Fruit fly (Drosophila melanogaster) whole organism, embryonic: ENCODE data around the gene GABA-B-R2.

ENCODE experiments used
- Asciz ChIP-seq: fragments of 200-800 bp; sonication (Bioruptor generic); optimal IDR thresholded peaks from 2 replicates; lab custom pipeline; 2017; ENCODE audit warnings: missing biosample characterization, mild to moderate bottlenecking, missing genetic modification characterization, missing genetic modification reagents
- BEAF-32 ChIP-seq: fragments of 200-800 bp; sonication (Bioruptor generic); optimal IDR thresholded peaks from 3 replicates; lab custom pipeline; 2017; ENCODE audit warnings: missing biosample characterization, missing genetic modification characterization, mild to moderate bottlenecking, moderate library complexity, missing genetic modification reagents
- CG10321 ChIP-seq: fragments of 200-800 bp; sonication (Bioruptor generic); IDR thresholded peaks from 2 replicates; pipeline ENCODE4 v1.3.6; 2022; ENCODE audit warnings: missing biosample characterization, missing genetic modification characterization
- CG11560 ChIP-seq: fragments of 200-800 bp; sonication (Bioruptor generic); IDR thresholded peaks from 3 replicates; pipeline ENCODE4 v1.3.6; 2022; ENCODE audit warnings: missing biosample characterization, missing genetic modification characterization
- CG11695 ChIP-seq: fragments of 200-800 bp; sonication (Bioruptor generic); IDR thresholded peaks from 3 replicates; pipeline ENCODE4 v1.3.6; 2022; ENCODE audit warnings: missing biosample characterization, missing genetic modification characterization
- CG12104 ChIP-seq: fragments of 200-800 bp; sonication (Bioruptor generic); optimal IDR thresholded peaks from 3 replicates; lab custom pipeline; 2016; ENCODE audit warnings: missing biosample characterization, missing genetic modification characterization
- CG12299 ChIP-seq: fragments of 200-800 bp; sonication (Bioruptor generic); optimal IDR thresholded peaks from 2 replicates; lab custom pipeline; 2018; ENCODE audit warnings: missing biosample characterization, mild to moderate bottlenecking, missing genetic modification characterization
- CG13424 ChIP-seq: fragments of 200-800 bp; sonication (Bioruptor generic); optimal IDR thresholded peaks from 2 replicates; lab custom pipeline; 2019; ENCODE audit warnings: missing biosample characterization, mild to moderate bottlenecking, missing genetic modification characterization, moderate library complexity
- CG13775 ChIP-seq: fragments of 200-800 bp; sonication (Bioruptor generic); optimal IDR thresholded peaks from 3 replicates; lab custom pipeline; 2017; ENCODE audit warnings: missing biosample characterization, mild to moderate bottlenecking, missing genetic modification characterization
- CG14667 ChIP-seq: fragments of 200-800 bp; sonication (Bioruptor generic); IDR thresholded peaks from 2 replicates; pipeline ENCODE4 v1.3.6; 2022; ENCODE audit warnings: missing biosample characterization, missing genetic modification characterization
- CG1647 ChIP-seq: fragments of 200-800 bp; sonication (Bioruptor generic); optimal IDR thresholded peaks from 3 replicates; lab custom pipeline; 2016; ENCODE audit warnings: missing biosample characterization, missing genetic modification characterization
- CG18262 ChIP-seq: fragments of 200-800 bp; optimal IDR thresholded peaks from 3 replicates; lab custom pipeline; 2019; ENCODE audit warnings: missing biosample characterization, mild to moderate bottlenecking, missing genetic modification characterization, moderate library complexity
- CG1832 ChIP-seq: fragments of 200-800 bp; sonication (Bioruptor generic); optimal IDR thresholded peaks from 2 replicates; lab custom pipeline; 2017; ENCODE audit warnings: missing biosample characterization, mild to moderate bottlenecking, missing genetic modification characterization, inconsistent platforms
- CG2712 ChIP-seq: fragments of 200-800 bp; optimal IDR thresholded peaks from 3 replicates; lab custom pipeline; 2019; ENCODE audit warnings: missing biosample characterization, mild to moderate bottlenecking, missing genetic modification characterization, moderate library complexity
- CG31388 ChIP-seq: fragments of 200-800 bp; sonication (Bioruptor generic); optimal IDR thresholded peaks from 2 replicates; lab custom pipeline; 2016; ENCODE audit warnings: missing biosample characterization, missing genetic modification characterization
- CG4617 ChIP-seq: fragments of 200-800 bp; sonication (Bioruptor generic); optimal IDR thresholded peaks from 3 replicates; lab custom pipeline; 2016; ENCODE audit warnings: missing biosample characterization, missing genetic modification characterization, borderline replicate concordance
- CG7928 ChIP-seq: fragments of 200-800 bp; sonication (Bioruptor generic); optimal IDR thresholded peaks from 2 replicates; lab custom pipeline; 2017; ENCODE audit warnings: missing biosample characterization, mild to moderate bottlenecking, missing genetic modification characterization
- CG7987 ChIP-seq: fragments of 200-800 bp; sonication (Bioruptor generic); optimal IDR thresholded peaks from 2 replicates; lab custom pipeline; 2018; ENCODE audit warnings: missing biosample characterization, mild to moderate bottlenecking, missing genetic modification characterization, moderate library complexity
- CG8089 ChIP-seq: fragments of 200-800 bp; sonication (Bioruptor generic); optimal IDR thresholded peaks from 3 replicates; lab custom pipeline; 2016; ENCODE audit warnings: missing biosample characterization, missing genetic modification characterization
- CkIIα-i1 ChIP-seq: fragments of 200-800 bp; sonication (Bioruptor generic); IDR thresholded peaks from 2 replicates; pipeline ENCODE4 v1.3.6; 2022; ENCODE audit warnings: missing biosample characterization, missing genetic modification characterization
- D19B ChIP-seq: fragments of 200-800 bp; sonication (Bioruptor generic); optimal IDR thresholded peaks from 2 replicates; lab custom pipeline; 2017; ENCODE audit warnings: missing biosample characterization, mild to moderate bottlenecking, missing genetic modification characterization
- Dad ChIP-seq: fragments of 200-800 bp; sonication (Bioruptor generic); optimal IDR thresholded peaks from 3 replicates; lab custom pipeline; 2016; ENCODE audit warnings: missing biosample characterization, missing genetic modification characterization
- Dip2 ChIP-seq: fragments of 200-800 bp; sonication (Bioruptor generic); IDR thresholded peaks from 2 replicates; pipeline ENCODE4 v1.3.6; 2022; ENCODE audit warnings: missing biosample characterization, missing genetic modification characterization
- Dref ChIP-seq: fragments of 200-800 bp; sonication (Bioruptor generic); IDR thresholded peaks from 2 replicates; pipeline ENCODE4 v1.3.6; 2022; ENCODE audit warnings: missing biosample characterization, missing genetic modification characterization
- E2f1 ChIP-seq: fragments of 200-800 bp; sonication (Bioruptor generic); IDR thresholded peaks from 2 replicates; pipeline ENCODE4 v1.3.6; 2022; ENCODE audit warnings: missing biosample characterization, missing genetic modification characterization
- Kr ChIP-seq: fragments of 200-800 bp; sonication (Bioruptor generic); optimal IDR thresholded peaks from 2 replicates; lab custom pipeline; 2017; ENCODE audit warnings: missing biosample characterization, mild to moderate bottlenecking, missing genetic modification characterization
- Lim3 ChIP-seq: fragments of 200-800 bp; sonication (Bioruptor generic); IDR thresholded peaks from 2 replicates; pipeline ENCODE4 v1.3.6; 2022; ENCODE audit warnings: missing biosample characterization, missing genetic modification characterization
- Meics ChIP-seq: fragments of 200-800 bp; sonication (Bioruptor generic); optimal IDR thresholded peaks from 2 replicates; lab custom pipeline; 2017; ENCODE audit warnings: missing biosample characterization, mild to moderate bottlenecking, missing genetic modification characterization
- Neu2 ChIP-seq: fragments of 200-800 bp; sonication (Bioruptor generic); optimal IDR thresholded peaks from 3 replicates; lab custom pipeline; 2016; ENCODE audit warnings: missing biosample characterization, missing genetic modification characterization, borderline replicate concordance
- PHDP ChIP-seq: fragments of 200-800 bp; sonication (Bioruptor generic); optimal IDR thresholded peaks from 3 replicates; lab custom pipeline; 2018; ENCODE audit warnings: missing biosample characterization, mild to moderate bottlenecking, missing genetic modification characterization, moderate library complexity
- Xrp1 ChIP-seq: fragments of 200-800 bp; sonication (Bioruptor generic); IDR thresholded peaks from 2 replicates; pipeline ENCODE4 v1.3.6; 2022; ENCODE audit warnings: missing biosample characterization, missing genetic modification characterization
- ash1 ChIP-seq: fragments of 200-800 bp; sonication (Bioruptor generic); optimal IDR thresholded peaks from 2 replicates; lab custom pipeline; 2018; ENCODE audit warnings: missing biosample characterization, mild to moderate bottlenecking, missing genetic modification characterization
- bowl ChIP-seq: fragments of 200-800 bp; sonication (Bioruptor generic); IDR thresholded peaks from 2 replicates; pipeline ENCODE4 v1.3.6; 2022; ENCODE audit warnings: missing biosample characterization, missing genetic modification characterization
- cas ChIP-seq: fragments of 200-800 bp; sonication (Bioruptor generic); IDR thresholded peaks from 2 replicates; pipeline ENCODE4 v1.3.6; 2022; ENCODE audit warnings: missing biosample characterization, missing genetic modification characterization
- dmrt99B ChIP-seq: fragments of 200-800 bp; sonication (Bioruptor generic); optimal IDR thresholded peaks from 2 replicates; lab custom pipeline; 2018; ENCODE audit warnings: missing biosample characterization, mild to moderate bottlenecking, missing genetic modification characterization, moderate library complexity
- dysf ChIP-seq: fragments of 200-800 bp; sonication (Bioruptor generic); IDR thresholded peaks from 3 replicates; pipeline ENCODE4 v1.3.6; 2022; ENCODE audit warnings: missing biosample characterization, missing genetic modification characterization
- exex ChIP-seq: fragments of 200-800 bp; sonication (Bioruptor generic); optimal IDR thresholded peaks from 4 replicates; lab custom pipeline; 2018; ENCODE audit warnings: missing biosample characterization, mild to moderate bottlenecking, missing genetic modification characterization, moderate library complexity
- ftz-f1 ChIP-seq: fragments of 200-800 bp; sonication (Bioruptor generic); optimal IDR thresholded peaks from 2 replicates; lab custom pipeline; 2016; ENCODE audit warnings: missing biosample characterization, missing genetic modification characterization
- gcm ChIP-seq: fragments of 200-800 bp; sonication (Bioruptor generic); optimal IDR thresholded peaks from 2 replicates; lab custom pipeline; 2019; ENCODE audit warnings: missing biosample characterization, mild to moderate bottlenecking, missing genetic modification characterization, moderate library complexity
- gem ChIP-seq: fragments of 200-800 bp; sonication (Bioruptor generic); optimal IDR thresholded peaks from 2 replicates; lab custom pipeline; 2019; ENCODE audit warnings: missing biosample characterization, mild to moderate bottlenecking, missing genetic modification characterization, moderate library complexity
- ham ChIP-seq: fragments of 200-800 bp; sonication (Bioruptor generic); IDR thresholded peaks from 2 replicates; pipeline ENCODE4 v1.3.6; 2022; ENCODE audit warnings: missing biosample characterization, missing genetic modification characterization
- hbn ChIP-seq: fragments of 200-800 bp; sonication (Bioruptor generic); IDR thresholded peaks from 2 replicates; pipeline ENCODE4 v1.3.6; 2022; ENCODE audit warnings: missing biosample characterization, missing genetic modification characterization; ENCODE audit not compliant: partially characterized antibody
- her ChIP-seq: fragments of 200-800 bp; sonication (Bioruptor generic); optimal IDR thresholded peaks from 2 replicates; lab custom pipeline; 2016; ENCODE audit warnings: missing biosample characterization, missing genetic modification characterization
- knrl ChIP-seq: fragments of 200-800 bp; sonication (Bioruptor generic); IDR thresholded peaks from 3 replicates; pipeline ENCODE4 v1.3.6; 2022; ENCODE audit warnings: missing biosample characterization, missing genetic modification characterization; ENCODE audit not compliant: partially characterized antibody
- lbe ChIP-seq: fragments of 200-800 bp; sonication (Bioruptor generic); optimal IDR thresholded peaks from 2 replicates; lab custom pipeline; 2016; ENCODE audit warnings: missing biosample characterization, mild to moderate bottlenecking, missing genetic modification characterization
- lola ChIP-seq, 3 experiments: fragments of >200 bp in 2 of 3; fragments of 200-800 bp in 1 of 3; sonication (Bioruptor generic) in 1 of 3; optimal IDR thresholded peaks; 2 replicates each; lab custom pipeline; 2017 to 2019; ENCODE audit warnings: missing biosample characterization in 3 of 3, missing genetic modification characterization in 3 of 3, mild to moderate bottlenecking in 1 of 3, moderate library complexity in 1 of 3
- pzg ChIP-seq: fragments of 200-800 bp; sonication (Bioruptor generic); optimal IDR thresholded peaks from 3 replicates; lab custom pipeline; 2018; ENCODE audit warnings: missing biosample characterization, mild to moderate bottlenecking, missing genetic modification characterization, moderate library complexity
- repo ChIP-seq: fragments of 200-800 bp; sonication (Bioruptor generic); optimal IDR thresholded peaks from 2 replicates; lab custom pipeline; 2016; ENCODE audit warnings: missing biosample characterization, missing genetic modification characterization
- sisA ChIP-seq: fragments of 200-800 bp; sonication (Bioruptor generic); IDR thresholded peaks from 2 replicates; pipeline ENCODE4 v1.3.6; 2022; ENCODE audit warnings: missing biosample characterization, missing genetic modification characterization
- slbo ChIP-seq: fragments of 200-800 bp; sonication (Bioruptor generic); IDR thresholded peaks from 2 replicates; pipeline ENCODE4 v1.3.6; 2022; ENCODE audit warnings: missing biosample characterization, missing genetic modification characterization
- toy ChIP-seq: fragments of 200-800 bp; sonication (Bioruptor generic); IDR thresholded peaks from 2 replicates; pipeline ENCODE4 v1.3.6; 2022; ENCODE audit warnings: missing biosample characterization, missing genetic modification characterization
- zfh2 ChIP-seq: fragments of 200-800 bp; sonication (Bioruptor generic); optimal IDR thresholded peaks from 2 replicates; lab custom pipeline; 2016; ENCODE audit warnings: missing biosample characterization, missing genetic modification characterization

The GABA-B-R2 gene

dm6 chr3R:21822562-21822933, 46.9 kb upstream of the GABA-B-R2 start, which contains the start of gene CASK (continued):
- no peak for TF ChIP-seq hbn
- peak; percentile 94 for TF ChIP-seq CG7928 (GFP tag; lab: Kevin White, UChicago)
- TF ChIP-seq Neu2: no peak
- TF ChIP-seq slbo (GFP tag; lab: Robert Waterston, UW): 0 out of 2 replicates have a peak, but pooled peaks have one; percentile 9
- peak; percentile 55 for TF ChIP-seq BEAF-32 (GFP tag; lab: Kevin White, UChicago)
- TF ChIP-seq dysf: no peak
- TF ChIP-seq ash1: no peak
- TF ChIP-seq exex (tag; lab: Kevin White, UChicago): no peak
- peak; percentile 21 for TF ChIP-seq zfh2 (GFP tag; lab: Kevin White, UChicago)
- TF ChIP-seq D19B (GFP tag; lab: Kevin White, UChicago): no peak
- TF ChIP-seq CG12104: no peak
- no peak for TF ChIP-seq CG11695 (GFP tag; lab: Robert Waterston, UW)
- peak; percentile 15 for TF ChIP-seq CG13424 (tag; lab: Kevin White, UChicago)
- no peak for TF ChIP-seq Dip2 (GFP tag; lab: Robert Waterston, UW)
- no peak for TF ChIP-seq lola (GFP tag; optimal IDR thresholded peaks at IDR 0.05; lab: Kevin White, UChicago)
- TF ChIP-seq E2f1 (GFP tag; lab: Robert Waterston, UW): no peak
- no peak for TF ChIP-seq Dref
- no peak for TF ChIP-seq dmrt99B (tag; lab: Kevin White, UChicago)
- TF ChIP-seq pzg (GFP tag; lab: Kevin White, UChicago): peak; percentile 78
- no peak for TF ChIP-seq Meics
- TF ChIP-seq CG2712 (tag; lab: Kevin White, UChicago): peak; percentile 14
- no peak for TF ChIP-seq lbe (GFP tag; lab: Kevin White, UChicago)
- no peak for TF ChIP-seq Asciz (GFP tag; lab: Kevin White, UChicago)
- no peak for TF ChIP-seq toy
- no peak for TF ChIP-seq CG8089 (GFP tag; lab: Kevin White, UChicago)
- no peak for TF ChIP-seq CG11560
- TF ChIP-seq CG18262 (tag; lab: Kevin White, UChicago): no peak
- TF ChIP-seq PHDP (tag; lab: Kevin White, UChicago): no peak
- TF ChIP-seq sisA (GFP tag; lab: Robert Waterston, UW): no peak
- no peak for TF ChIP-seq CG14667
- TF ChIP-seq Kr: no peak
- TF ChIP-seq gem (tag; lab: Kevin White, UChicago): peak; percentile 29
- TF ChIP-seq her (GFP tag; lab: Kevin White, UChicago): no peak
- TF ChIP-seq cas (GFP tag; lab: Robert Waterston, UW): no peak
- TF ChIP-seq ftz-f1 (GFP tag; lab: Kevin White, UChicago): no peak
- no peak for TF ChIP-seq CG31388 (GFP tag; lab: Kevin White, UChicago)
- no peak for TF ChIP-seq CkIIα-i1 (GFP tag; lab: Robert Waterston, UW)
- TF ChIP-seq Xrp1 (GFP tag; lab: Robert Waterston, UW): no peak
- no peak for TF ChIP-seq CG13775 (GFP tag; lab: Kevin White, UChicago)
- TF ChIP-seq Dad (GFP tag; lab: Kevin White, UChicago): no peak
- no peak for TF ChIP-seq CG10321 (GFP tag; lab: Robert Waterston, UW)
- no peak for TF ChIP-seq CG7987 (GFP tag; lab: Kevin White, UChicago)
- no peak for TF ChIP-seq Lim3 (GFP tag; lab: Robert Waterston, UW)
- TF ChIP-seq CG1832 (GFP tag; lab: Kevin White, UChicago): no peak
- no peak for TF ChIP-seq CG12299 (tag; lab: Kevin White, UChicago)
- TF ChIP-seq CG1647 (GFP tag; lab: Kevin White, UChicago): no peak
- TF ChIP-seq knrl (GFP tag; lab: Robert Waterston, UW): peak; percentile 60
- no peak for TF ChIP-seq ham (GFP tag; lab: Robert Waterston, UW)
- TF ChIP-seq gcm (GFP tag; lab: Kevin White, UChicago): no peak
- no peak for TF ChIP-seq repo (GFP tag; lab: Kevin White, UChicago)
- TF ChIP-seq CG4617 (GFP tag; lab: Kevin White, UChicago): peak; percentile 39
- no peak for TF ChIP-seq bowl
